Worm (Caenorhabditis elegans): Measurements from ENCODE around the gene gcy-1.

DNA sequence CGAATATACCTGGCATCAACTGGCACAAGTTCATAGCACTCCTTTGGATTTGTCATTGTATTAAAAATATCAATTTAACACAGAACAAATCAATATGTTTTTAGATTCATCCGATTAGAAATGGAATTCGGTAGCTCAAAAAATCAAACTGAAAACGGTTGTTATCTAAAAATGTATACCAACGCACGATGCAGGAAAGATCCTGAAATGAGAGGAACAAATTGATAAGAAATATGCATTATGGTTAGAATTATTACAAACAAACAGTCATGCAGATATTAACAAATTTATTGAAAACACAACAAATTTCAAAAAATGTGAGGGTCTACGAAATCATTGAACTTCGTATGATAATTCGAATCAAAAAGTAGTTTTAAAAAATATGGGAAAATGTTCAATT, 46.7 kb downstream of the gcy-1 start, which contains the start of gene T19H5.6:
- TF ChIP-seq dao-5 (tag; optimal IDR thresholded peaks at IDR 0.05) (no peak), W03F9.2 (tag; optimal IDR thresholded peaks at IDR 0.05) (no peak), him-1 (tag; optimal IDR thresholded peaks at IDR 0.05) (no peak)
